Fruit fly (Drosophila melanogaster): Measurements from ENCODE around the gene Tie.

Tie gene

DNA sequence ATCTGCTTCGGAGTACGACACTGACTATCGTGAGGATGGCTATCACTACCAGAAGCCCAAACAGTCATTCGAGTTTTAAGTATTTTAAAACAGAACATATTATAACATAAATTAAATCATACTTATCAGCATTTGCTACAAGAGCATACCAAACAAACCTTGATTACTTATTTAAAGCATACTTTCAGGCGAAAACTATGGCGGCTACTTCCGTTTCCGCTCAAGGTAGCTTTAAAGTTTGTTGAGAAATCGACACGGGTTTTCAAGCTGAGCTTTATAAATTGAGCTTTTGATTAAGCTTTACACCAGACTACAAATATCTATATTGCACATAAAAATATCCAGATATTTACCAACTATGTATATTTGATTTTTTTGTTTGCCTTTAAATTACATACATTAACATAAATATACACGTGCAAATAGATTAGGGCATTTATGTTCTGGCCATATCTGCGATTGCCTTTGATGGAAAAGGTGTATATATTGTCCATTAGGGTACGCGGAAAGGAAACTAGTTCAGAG, 56.9 kb downstream of the Tie start (continued):
- TF ChIP-seq salm (tag; optimal IDR thresholded peaks at IDR 0.05) (peak; percentile 77), CG17829 (tag; optimal IDR thresholded peaks at IDR 0.05) (no peak), br (optimal IDR thresholded peaks at IDR 0.05) (no peak), HLH4C (GFP tag; IDR thresholded peaks at IDR 0.05; ENCODE audit: partially characterized antibody) (no peak), al (GFP tag; IDR thresholded peaks at IDR 0.05) (no peak), bcd (GFP tag; optimal IDR thresholded peaks at IDR 0.05) (peak; percentile 79), pzg (GFP tag; optimal IDR thresholded peaks at IDR 0.05) (no peak), Hr78 (GFP tag; optimal IDR thresholded peaks at IDR 0.05) (no peak), CG6813 (GFP tag; optimal IDR thresholded peaks at IDR 0.05) (peak; percentile 95), unpg (GFP tag; optimal IDR thresholded peaks at IDR 0.05) (peak; percentile 86), exex (tag; optimal IDR thresholded peaks at IDR 0.05) (peak; percentile 57), Kr (GFP tag; optimal IDR thresholded peaks at IDR 0.05) (no peak), CG8388 (GFP tag; optimal IDR thresholded peaks at IDR 0.05) (peak; percentile 77), BEAF-32 (GFP tag; optimal IDR thresholded peaks at IDR 0.05) (no peak)

- TF ChIP-seq CG6254 (GFP tag; optimal IDR thresholded peaks at IDR 0.05) (no peak), chn (GFP tag; optimal IDR thresholded peaks at IDR 0.05) (no peak), Kr (GFP tag; optimal IDR thresholded peaks at IDR 0.05) (no peak), ERR (GFP tag; optimal IDR thresholded peaks at IDR 0.05) (no peak), vfl (GFP tag; optimal IDR thresholded peaks at IDR 0.05) (no peak)
These were observed 59.2 kb downstream of the Tie start, which contains the start of gene CG11349 for dm6 chr3L:4472768-4473167. TSS of gene CG11349 (plus strand) at chr3L:4473068.

dm6 chr3L:4471449-4471848, 60.5 kb downstream of the Tie start, which contains the start of gene CG32248:
TSS of gene CG32248 (plus strand) at chr3L:4471749.
- TF ChIP-seq CG13624 (GFP tag; optimal IDR thresholded peaks at IDR 0.05) (no peak), CG13894 (tag; optimal IDR thresholded peaks at IDR 0.05) (no peak), twi (tag; optimal IDR thresholded peaks at IDR 0.05) (no peak), CG1603 (tag; optimal IDR thresholded peaks at IDR 0.05) (no peak), toy (GFP tag; IDR thresholded peaks at IDR 0.05) (no peak), hb (GFP tag; IDR thresholded peaks at IDR 0.05; ENCODE audit: partially characterized antibody) (no peak), Bgb (GFP tag; IDR thresholded peaks at IDR 0.05; ENCODE audit: partially characterized antibody) (no peak), CG7745 (tag; optimal IDR thresholded peaks at IDR 0.05) (no peak), nerfin-1 (tag; optimal IDR thresholded peaks at IDR 0.05) (no peak), ems (GFP tag; optimal IDR thresholded peaks at IDR 0.05) (no peak), Xrp1 (GFP tag; IDR thresholded peaks at IDR 0.05) (no peak), sr (GFP tag; IDR thresholded peaks at IDR 0.05) (no peak), HLH4C (GFP tag; IDR thresholded peaks at IDR 0.05; ENCODE audit: partially characterized antibody) (no peak)

- TF ChIP-seq E2f2 (GFP tag; IDR thresholded peaks at IDR 0.05): no peak
- no peak for TF ChIP-seq CG34422 (GFP tag; IDR thresholded peaks at IDR 0.05)
These were observed 62.2 kb downstream of the Tie start, which contains the start of gene CG32249 for dm6 chr3L:4469701-4470100. TSS of gene CG32249 (plus strand) at chr3L:4470001.

- no peak for TF ChIP-seq amos (GFP tag; IDR thresholded peaks at IDR 0.05; ENCODE audit: partially characterized antibody)
- TF ChIP-seq CG9727 (GFP tag; optimal IDR thresholded peaks at IDR 0.05): no peak
- no peak for TF ChIP-seq Lpt (GFP tag; optimal IDR thresholded peaks at IDR 0.05)
- TF ChIP-seq CG6175 (GFP tag; IDR thresholded peaks at IDR 0.05): no peak
- TF ChIP-seq HLH54F (GFP tag; optimal IDR thresholded peaks at IDR 0.05): no peak
- TF ChIP-seq CG10959 (GFP tag; IDR thresholded peaks at IDR 0.05): no peak
- TF ChIP-seq CG6683 (GFP tag; optimal IDR thresholded peaks at IDR 0.05): no peak
- TF ChIP-seq p53 (GFP tag; optimal IDR thresholded peaks at IDR 0.05): no peak
- no peak for TF ChIP-seq CG2712 (tag; optimal IDR thresholded peaks at IDR 0.05)
- TF ChIP-seq sens-2 (GFP tag; IDR thresholded peaks at IDR 0.05): no peak
- no peak for TF ChIP-seq sd (tag; optimal IDR thresholded peaks at IDR 0.05)
- no peak for TF ChIP-seq gcm (GFP tag; optimal IDR thresholded peaks at IDR 0.05)
- no peak for TF ChIP-seq inv (GFP tag; IDR thresholded peaks at IDR 0.05; ENCODE audit: partially characterized antibody)
These were observed 65.4 kb downstream of the Tie start, which contains the start of gene CG32241 for dm6 chr3L:4466530-4466929. TSS of gene CG32241 (minus strand) at chr3L:4466630.

Data from whole organism, embryonic.